Worm (Caenorhabditis elegans): Measurements from ENCODE around the gene Y54G2A.7.

Y54G2A.7 gene

ce11 chrIV:2819633-2820032, 18.8 kb upstream of the Y54G2A.7 start, which contains the start of gene Y54G2A.13:
Y54G2A.13 (minus strand) TSS chrIV:2819733.
- no peak for TF ChIP-seq T23F11.4 (GFP tag; optimal IDR thresholded peaks at IDR 0.05)
- TF ChIP-seq zip-5 (tag; optimal IDR thresholded peaks at IDR 0.05) = no peak
- no peak for TF ChIP-seq lim-6 (tag; optimal IDR thresholded peaks at IDR 0.05)
- TF ChIP-seq pha-4 (tag; optimal IDR thresholded peaks at IDR 0.05) = no peak
- no peak for TF ChIP-seq dmd-4 (tag; optimal IDR thresholded peaks at IDR 0.05; ENCODE audit: borderline replicate concordance)
- TF ChIP-seq hlh-8 (tag; optimal IDR thresholded peaks at IDR 0.05) = no peak
- TF ChIP-seq ahr-1 (tag; optimal IDR thresholded peaks at IDR 0.05) = no peak
- TF ChIP-seq ttx-3 (tag; optimal IDR thresholded peaks at IDR 0.05) = no peak
- TF ChIP-seq ceh-48 (tag; optimal IDR thresholded peaks at IDR 0.05) = no peak
- TF ChIP-seq tbx-2 (tag; optimal IDR thresholded peaks at IDR 0.05) = no peak
- TF ChIP-seq dve-1 (tag; optimal IDR thresholded peaks at IDR 0.05) = no peak
- TF ChIP-seq hlh-15 (tag; optimal IDR thresholded peaks at IDR 0.05) = no peak
- no peak for TF ChIP-seq ceh-9 (tag; optimal IDR thresholded peaks at IDR 0.05)

DNA sequence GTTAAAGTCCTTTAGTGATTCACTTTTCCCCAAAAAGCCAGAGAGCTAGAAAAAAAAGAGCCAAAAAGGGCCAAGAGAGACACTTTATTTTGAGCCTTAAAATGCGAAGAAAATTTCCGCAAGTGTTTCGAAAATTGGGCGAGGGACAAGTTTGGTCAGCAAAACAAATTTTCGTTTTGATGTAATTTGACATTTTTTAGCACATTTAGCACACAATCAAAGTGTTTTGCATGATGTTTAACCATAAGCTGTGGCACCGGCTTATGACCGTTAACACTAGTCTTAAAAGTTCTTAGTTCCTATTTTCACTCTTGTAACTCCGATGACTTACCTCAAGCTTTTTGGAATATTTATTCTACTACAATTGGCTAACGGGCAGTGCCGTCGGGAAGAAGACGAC, 18.0 kb upstream of the Y54G2A.7 start, which contains the start of gene Y54G2A.37:
Gene Y54G2A.37, plus strand, starts transcription at position 301 of the 400 bp plus-strand sequence.
- TF ChIP-seq Y22D7AL.16 (tag; optimal IDR thresholded peaks at IDR 0.05) (no peak), sdc-2 (tag; optimal IDR thresholded peaks at IDR 0.05) (no peak), odd-2 (tag; optimal IDR thresholded peaks at IDR 0.05) (no peak)

ce11 chrIV:2823446-2823845, 15.0 kb upstream of the Y54G2A.7 start, which contains the start of gene clec-80:
clec-80 (plus strand) TSS chrIV:2823746.
- TF ChIP-seq Y22D7AL.16 (tag; optimal IDR thresholded peaks at IDR 0.05) (no peak), sox-2 (GFP tag; IDR thresholded peaks at IDR 0.05) (no peak), npax-4 (tag; optimal IDR thresholded peaks at IDR 0.05) (no peak), elt-2 (tag; optimal IDR thresholded peaks at IDR 0.05) (no peak), pax-1 (tag; optimal IDR thresholded peaks at IDR 0.05) (no peak), ceh-31 (tag; optimal IDR thresholded peaks at IDR 0.05) (no peak), tbx-7 (tag; optimal IDR thresholded peaks at IDR 0.05) (no peak), hlh-13 (GFP tag; optimal IDR thresholded peaks at IDR 0.05) (no peak), pros-1 (tag; optimal IDR thresholded peaks at IDR 0.05) (no peak), ama-1 (optimal IDR thresholded peaks at IDR 0.05) (no peak), pat-9 (tag; optimal IDR thresholded peaks at IDR 0.05) (no peak), pha-2 (tag; optimal IDR thresholded peaks at IDR 0.05) (no peak), ceh-34 (tag; optimal IDR thresholded peaks at IDR 0.05) (no peak), sox-4 (tag; optimal IDR thresholded peaks at IDR 0.05) (no peak), T23F11.4 (GFP tag; optimal IDR thresholded peaks at IDR 0.05) (no peak), ttx-3 (tag; optimal IDR thresholded peaks at IDR 0.05) (no peak), odd-2 (tag; optimal IDR thresholded peaks at IDR 0.05) (no peak), unc-55 (GFP tag; optimal IDR thresholded peaks at IDR 0.05) (no peak)

DNA sequence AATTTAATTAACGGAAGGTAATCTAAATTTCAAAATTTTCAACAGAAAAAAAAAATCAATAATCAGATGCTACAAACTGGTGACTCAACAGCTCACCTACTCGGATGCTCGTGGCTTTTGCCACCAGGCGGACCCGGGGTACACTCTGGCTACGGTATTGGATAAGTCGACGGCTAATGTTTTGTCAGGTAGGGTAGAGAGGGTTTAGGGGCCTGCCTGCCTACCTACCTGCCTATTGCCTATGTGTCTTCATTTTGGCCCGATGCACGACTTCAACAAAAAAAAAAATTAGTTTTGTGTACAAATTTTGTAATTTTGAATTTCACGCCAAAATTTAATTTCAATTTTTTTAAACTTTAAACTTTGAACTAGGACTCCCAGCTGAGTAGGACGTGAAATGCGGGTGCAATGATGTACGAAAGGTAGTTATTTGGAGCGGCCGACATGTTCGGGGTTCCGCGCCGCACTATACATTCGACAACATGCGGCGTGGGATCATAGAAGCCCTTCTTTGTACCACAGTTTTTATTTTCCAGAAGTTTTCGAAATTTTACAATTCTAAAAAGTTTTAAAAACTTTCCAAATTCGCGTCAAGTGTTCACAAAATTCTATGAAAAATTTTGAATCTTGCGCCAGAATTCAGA, 12.8 kb upstream of the Y54G2A.7 start:
- TF ChIP-seq C38D4.7 (GFP tag; optimal IDR thresholded peaks at IDR 0.05) (no peak), ttx-3 (tag; optimal IDR thresholded peaks at IDR 0.05) (no peak), ceh-30 (tag; optimal IDR thresholded peaks at IDR 0.05) (no peak), Y22D7AL.16 (tag; optimal IDR thresholded peaks at IDR 0.05) (no peak), fkh-10 (GFP tag; optimal IDR thresholded peaks at IDR 0.05) (no peak), elt-2 (tag; optimal IDR thresholded peaks at IDR 0.05) (no peak), npax-4 (tag; optimal IDR thresholded peaks at IDR 0.05) (no peak), F13H6.1 (tag; optimal IDR thresholded peaks at IDR 0.05) (no peak), ceh-31 (tag; optimal IDR thresholded peaks at IDR 0.05) (no peak), T23F11.4 (GFP tag; optimal IDR thresholded peaks at IDR 0.05) (no peak), fax-1 (tag; optimal IDR thresholded peaks at IDR 0.05) (no peak), hlh-13 (GFP tag; optimal IDR thresholded peaks at IDR 0.05) (no peak), sox-2 (GFP tag; IDR thresholded peaks at IDR 0.05) (no peak)

Measured in whole organism, late embryonic.